Worm (Caenorhabditis elegans): ENCODE measurements around the gene henn-1.
A peak's percentile ranks its signal among the peaks of the same experiment; 100 is the strongest.

The henn-1 gene

ce11 chrIII:8240247-8240646 is 7.8 kb downstream of the henn-1 start:
- TF ChIP-seq daf-12 (tag; optimal IDR thresholded peaks at IDR 0.05): no peak
- TF ChIP-seq elt-2 (tag; optimal IDR thresholded peaks at IDR 0.05): peak; percentile 57
- TF ChIP-seq pqm-1 (tag; optimal IDR thresholded peaks at IDR 0.05): peak; percentile 83
- TF ChIP-seq egl-5 (tag; optimal IDR thresholded peaks at IDR 0.05): no peak

DNA sequence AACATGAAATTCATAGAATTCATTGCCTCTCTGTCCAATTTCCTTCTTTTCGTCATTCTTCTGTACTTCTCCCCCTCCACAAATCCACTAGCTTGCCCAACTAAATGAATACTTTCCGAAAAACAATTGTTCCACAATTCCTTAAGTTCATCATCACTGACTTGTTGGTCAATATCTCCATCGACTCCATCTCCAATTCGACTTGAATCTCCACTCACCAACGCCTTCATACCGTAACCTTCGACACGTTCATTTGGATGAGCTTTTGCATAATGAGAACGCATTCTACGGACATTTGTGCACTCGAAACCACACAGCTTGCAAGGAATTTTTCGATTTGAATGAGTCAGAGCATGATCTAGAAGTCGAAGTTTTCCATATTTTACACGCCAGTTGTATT is 8.5 kb downstream of the henn-1 start:
- TF ChIP-seq ZK546.5 (tag; optimal IDR thresholded peaks at IDR 0.05) (no peak), nhr-77 (tag; optimal IDR thresholded peaks at IDR 0.05) (no peak), nhr-11 (tag; optimal IDR thresholded peaks at IDR 0.05) (no peak), nhr-67 (tag; optimal IDR thresholded peaks at IDR 0.05) (no peak), ama-1 (optimal IDR thresholded peaks at IDR 0.05) (no peak), lsy-12 (tag; optimal IDR thresholded peaks at IDR 0.05) (no peak), unc-62 (GFP tag; optimal IDR thresholded peaks at IDR 0.05) (no peak), mdl-1 (tag; optimal IDR thresholded peaks at IDR 0.05) (no peak), egl-5 (tag; optimal IDR thresholded peaks at IDR 0.05) (no peak), nhr-28 (tag; optimal IDR thresholded peaks at IDR 0.05) (no peak), hmg-11 (tag; optimal IDR thresholded peaks at IDR 0.05) (no peak)

ce11 chrIII:8242809-8243208 is 10.4 kb downstream of the henn-1 start, which contains the start of gene C02F5.12:
TSS of gene C02F5.12 (minus strand) at chrIII:8243029.
- TF ChIP-seq egl-27 (tag; optimal IDR thresholded peaks at IDR 0.05) (no peak), mml-1 (tag; optimal IDR thresholded peaks at IDR 0.05) (no peak), lin-15B (tag; optimal IDR thresholded peaks at IDR 0.05) (no peak), unc-39 (tag; optimal IDR thresholded peaks at IDR 0.05) (no peak), pqm-1 (tag; optimal IDR thresholded peaks at IDR 0.05) (peak; percentile 22), ama-1 (optimal IDR thresholded peaks at IDR 0.05) (peak; percentile 80), unc-62 (GFP tag; optimal IDR thresholded peaks at IDR 0.05) (no peak), nfya-1 (tag; optimal IDR thresholded peaks at IDR 0.05; ENCODE audit: insufficient read depth) (peak; percentile 59), fkh-2 (tag; optimal IDR thresholded peaks at IDR 0.05) (no peak), ztf-11 (tag; optimal IDR thresholded peaks at IDR 0.05) (no peak), nhr-25 (tag; optimal IDR thresholded peaks at IDR 0.05) (peak; percentile 26), mdl-1 (tag; optimal IDR thresholded peaks at IDR 0.05) (no peak), nhr-23 (tag; optimal IDR thresholded peaks at IDR 0.05) (peak; percentile 17), sea-2 (GFP tag; optimal IDR thresholded peaks at IDR 0.05) (no peak), nhr-28 (tag; optimal IDR thresholded peaks at IDR 0.05) (no peak), lin-39 (tag; optimal IDR thresholded peaks at IDR 0.05) (no peak), zag-1 (tag; optimal IDR thresholded peaks at IDR 0.05) (no peak), fos-1 (tag; optimal IDR thresholded peaks at IDR 0.05) (no peak), nhr-11 (tag; optimal IDR thresholded peaks at IDR 0.05) (no peak), elt-2 (tag; optimal IDR thresholded peaks at IDR 0.05) (peak; percentile 43), ZK546.5 (tag; optimal IDR thresholded peaks at IDR 0.05) (no peak), egl-5 (tag; optimal IDR thresholded peaks at IDR 0.05) (no peak), nhr-76 (tag; optimal IDR thresholded peaks at IDR 0.05) (no peak), daf-12 (tag; optimal IDR thresholded peaks at IDR 0.05) (no peak), ceh-16 (tag; optimal IDR thresholded peaks at IDR 0.05) (no peak), pha-4 (tag; optimal IDR thresholded peaks at IDR 0.05) (peak; percentile 72), fkh-10 (GFP tag; optimal IDR thresholded peaks at IDR 0.05) (no peak), hmg-11 (tag; optimal IDR thresholded peaks at IDR 0.05) (peak; percentile 24), lsy-12 (tag; optimal IDR thresholded peaks at IDR 0.05) (peak; percentile 4), tbx-2 (tag; optimal IDR thresholded peaks at IDR 0.05) (no peak), R02D3.7 (tag; optimal IDR thresholded peaks at IDR 0.05) (no peak)

- no peak for TF ChIP-seq fos-1 (tag; optimal IDR thresholded peaks at IDR 0.05)
- peak; percentile 5 for TF ChIP-seq pha-4 (tag; optimal IDR thresholded peaks at IDR 0.05)
- no peak for TF ChIP-seq zag-1 (tag; optimal IDR thresholded peaks at IDR 0.05)
- TF ChIP-seq ztf-4 (tag; optimal IDR thresholded peaks at IDR 0.05): no peak
- TF ChIP-seq daf-12 (tag; optimal IDR thresholded peaks at IDR 0.05): no peak
- TF ChIP-seq hmg-11 (tag; optimal IDR thresholded peaks at IDR 0.05): no peak
- TF ChIP-seq ceh-82 (tag; optimal IDR thresholded peaks at IDR 0.05): no peak
- peak; percentile 36 for TF ChIP-seq nfya-1 (tag; optimal IDR thresholded peaks at IDR 0.05; ENCODE audit: insufficient read depth)
- peak; percentile 27 for TF ChIP-seq lin-15B (tag; optimal IDR thresholded peaks at IDR 0.05)
- no peak for TF ChIP-seq ztf-11 (tag; optimal IDR thresholded peaks at IDR 0.05)
- TF ChIP-seq ceh-9 (tag; optimal IDR thresholded peaks at IDR 0.05): no peak
- no peak for TF ChIP-seq pqm-1 (tag; optimal IDR thresholded peaks at IDR 0.05)
- no peak for TF ChIP-seq egl-27 (tag; optimal IDR thresholded peaks at IDR 0.05)
- no peak for TF ChIP-seq aly-2 (tag; optimal IDR thresholded peaks at IDR 0.05)
- TF ChIP-seq skn-1 (tag; optimal IDR thresholded peaks at IDR 0.05): peak; percentile 44
- TF ChIP-seq unc-39 (tag; optimal IDR thresholded peaks at IDR 0.05): no peak
- TF ChIP-seq mml-1 (tag; optimal IDR thresholded peaks at IDR 0.05): no peak
- TF ChIP-seq lsy-12 (tag; optimal IDR thresholded peaks at IDR 0.05): no peak
- TF ChIP-seq ama-1 (optimal IDR thresholded peaks at IDR 0.05): no peak
- TF ChIP-seq nhr-43 (tag; optimal IDR thresholded peaks at IDR 0.05; ENCODE audit: poor library complexity, severe bottlenecking): no peak
- no peak for TF ChIP-seq nhr-25 (tag; optimal IDR thresholded peaks at IDR 0.05)
- no peak for TF ChIP-seq fkh-10 (GFP tag; optimal IDR thresholded peaks at IDR 0.05)
- TF ChIP-seq snpc-4 (tag; optimal IDR thresholded peaks at IDR 0.05): no peak
- no peak for TF ChIP-seq ZK546.5 (tag; optimal IDR thresholded peaks at IDR 0.05)
- no peak for TF ChIP-seq jun-1 (tag; optimal IDR thresholded peaks at IDR 0.05)
- no peak for TF ChIP-seq R02D3.7 (tag; optimal IDR thresholded peaks at IDR 0.05)
Observed at ce11 chrIII:8244052-8244451, 11.6 kb downstream of the henn-1 start, which contains the start of the genes pbs-6 and cids-1. TSS of gene pbs-6 (minus strand) at chrIII:8244092. TSS of gene cids-1 (plus strand) at chrIII:8244445.

Data from whole organism, L3 larva.